Worm (Caenorhabditis elegans) whole organism, L3 larva: Measurements from ENCODE around the gene sid-3.

Experiments used
- aly-2 ChIP-seq: fragments of 150-350 bp; optimal IDR thresholded peaks from 2 replicates; lab custom pipeline; 2014; ENCODE audit warnings: missing biosample characterization, missing genetic modification characterization
- fkh-2 ChIP-seq: fragments of 150-350 bp; optimal IDR thresholded peaks from 2 replicates; lab custom pipeline; 2014; ENCODE audit warnings: missing biosample characterization, missing genetic modification reagents, missing genetic modification characterization
- lin-15B ChIP-seq: fragments of 150-350 bp; optimal IDR thresholded peaks from 2 replicates; lab custom pipeline; 2014; ENCODE audit warnings: missing biosample characterization, missing genetic modification characterization
- lsy-12 ChIP-seq: sonication (generic microtip); optimal IDR thresholded peaks from 2 replicates; lab custom pipeline; 2016; ENCODE audit warnings: mild to moderate bottlenecking, missing genetic modification characterization, missing compliant biosample characterization
- nhr-76 ChIP-seq: fragments of 150-350 bp; sonication (generic microtip); optimal IDR thresholded peaks from 5 replicates; lab custom pipeline; 2014; ENCODE audit warnings: missing biosample characterization, missing genetic modification characterization
- snpc-4 ChIP-seq: fragments of 150-350 bp; optimal IDR thresholded peaks from 2 replicates; lab custom pipeline; 2014; ENCODE audit warnings: missing biosample characterization, missing genetic modification characterization

ce11 chrX:17176677-17177076 is 9.5 kb upstream of the sid-3 start, which contains the start of gene B0302.4:
- TF ChIP-seq fkh-2 (tag; lab: Kevin White, UChicago) (no peak), nhr-76 (tag; lab: Kevin White, UChicago) (no peak), lsy-12 (tag; lab: Kevin White, UChicago) (no peak), lin-15B (tag; lab: Kevin White, UChicago) (no peak), aly-2 (tag; lab: Kevin White, UChicago) (no peak), snpc-4 (tag; lab: Kevin White, UChicago) (no peak)
